Worm (Caenorhabditis elegans): ENCODE results near the gene VF13D12L.3.
A peak's percentile ranks its signal among the peaks of the same experiment; 100 is the strongest.

VF13D12L.3 gene

DNA sequence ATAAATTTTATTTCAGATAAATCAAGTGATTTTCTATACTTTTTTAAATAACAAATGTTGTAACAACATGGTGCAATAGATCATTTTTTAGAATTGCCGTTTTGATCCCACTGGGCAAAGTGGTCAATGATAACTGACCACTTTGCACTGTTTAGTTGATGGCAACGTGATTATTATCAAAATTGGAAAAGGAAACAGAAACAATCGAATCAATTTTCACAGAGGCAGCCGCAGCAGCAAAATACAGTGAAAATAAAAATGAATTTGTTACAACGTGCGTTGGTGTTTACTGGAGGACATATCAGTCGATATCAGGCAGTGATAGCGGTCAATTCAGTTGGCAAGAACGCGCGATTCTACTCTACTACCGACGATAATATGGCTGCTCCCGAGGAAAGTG, at the start of gene VF13D12L.3:
Gene VF13D12L.3, plus strand, starts transcription at position 223 of the 400 bp plus-strand sequence.
- TF ChIP-seq odd-2 (tag; optimal IDR thresholded peaks at IDR 0.05) (no peak), syd-9 (tag; optimal IDR thresholded peaks at IDR 0.05) (no peak), pros-1 (tag; optimal IDR thresholded peaks at IDR 0.05) (no peak), ceh-31 (tag; optimal IDR thresholded peaks at IDR 0.05) (no peak), tbx-7 (tag; optimal IDR thresholded peaks at IDR 0.05) (no peak), sox-2 (GFP tag; IDR thresholded peaks at IDR 0.05) (no peak)

DNA sequence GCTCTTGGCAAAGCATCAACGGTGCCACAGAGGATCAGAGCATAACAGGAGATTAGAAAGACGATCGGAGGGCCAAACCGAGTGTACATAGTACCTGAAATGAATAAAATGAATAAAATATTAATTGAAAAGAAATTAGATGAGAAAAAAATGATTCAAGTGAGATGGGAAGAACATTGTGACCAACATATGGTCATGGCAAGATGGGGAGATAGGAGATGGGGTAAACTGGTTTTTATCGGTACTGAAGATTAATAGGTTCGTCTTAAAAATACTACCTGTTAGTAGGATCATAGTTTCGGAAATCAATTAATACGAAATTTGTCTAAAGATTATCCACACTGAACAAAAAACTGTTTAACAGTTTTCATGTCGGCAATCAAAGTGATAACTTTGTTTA, 48.7 kb upstream of the VF13D12L.3 start, which contains the start of gene nep-1:
Gene nep-1, minus strand, starts transcription at position 101 of the 400 bp plus-strand sequence.
- TF ChIP-seq hlh-15 (tag; optimal IDR thresholded peaks at IDR 0.05) (no peak), fax-1 (tag; optimal IDR thresholded peaks at IDR 0.05) (no peak), ahr-1 (tag; optimal IDR thresholded peaks at IDR 0.05) (no peak), ceh-19 (GFP tag; optimal IDR thresholded peaks at IDR 0.05) (no peak), ceh-48 (tag; optimal IDR thresholded peaks at IDR 0.05) (no peak), C08G9.2 (tag; optimal IDR thresholded peaks at IDR 0.05) (no peak), tbx-7 (tag; optimal IDR thresholded peaks at IDR 0.05) (no peak), npax-4 (tag; optimal IDR thresholded peaks at IDR 0.05) (no peak), elt-2 (tag; optimal IDR thresholded peaks at IDR 0.05) (no peak), fkh-6 (tag; optimal IDR thresholded peaks at IDR 0.05) (no peak), pha-4 (tag; optimal IDR thresholded peaks at IDR 0.05) (no peak), ttx-3 (tag; optimal IDR thresholded peaks at IDR 0.05) (no peak), hlh-30 (tag; optimal IDR thresholded peaks at IDR 0.05; ENCODE audit: insufficient read depth) (no peak), hlh-13 (GFP tag; optimal IDR thresholded peaks at IDR 0.05) (no peak), Y22D7AL.16 (tag; optimal IDR thresholded peaks at IDR 0.05) (no peak), dve-1 (tag; optimal IDR thresholded peaks at IDR 0.05) (no peak)

DNA sequence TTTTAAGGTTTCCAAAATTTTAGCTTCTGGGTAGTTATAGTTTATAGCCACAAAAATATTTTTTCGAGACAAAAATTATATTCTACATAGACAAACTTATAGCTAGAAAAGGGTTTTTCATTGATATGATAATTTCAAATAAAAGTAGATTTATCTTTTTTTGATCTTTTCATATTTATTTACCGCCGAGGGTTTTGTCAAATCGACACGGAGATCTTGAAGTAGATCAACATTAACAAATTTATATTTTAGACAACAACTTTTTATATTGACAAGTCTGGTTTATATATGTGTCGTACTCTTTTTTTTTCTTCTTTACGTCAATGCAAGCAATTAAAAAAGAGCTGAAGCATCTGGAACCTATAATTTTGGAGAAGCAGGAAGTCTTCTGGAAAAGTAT, 47.0 kb upstream of the VF13D12L.3 start:
- TF ChIP-seq hlh-6 (tag; optimal IDR thresholded peaks at IDR 0.05) (no peak), dmd-4 (tag; optimal IDR thresholded peaks at IDR 0.05; ENCODE audit: borderline replicate concordance) (no peak), ceh-19 (GFP tag; optimal IDR thresholded peaks at IDR 0.05) (no peak), npax-4 (tag; optimal IDR thresholded peaks at IDR 0.05) (no peak), ceh-18 (tag; optimal IDR thresholded peaks at IDR 0.05) (no peak), C08G9.2 (tag; optimal IDR thresholded peaks at IDR 0.05) (no peak), C38D4.7 (GFP tag; optimal IDR thresholded peaks at IDR 0.05) (no peak), ceh-45 (GFP tag; IDR thresholded peaks at IDR 0.05) (no peak), ceh-48 (tag; optimal IDR thresholded peaks at IDR 0.05) (no peak), ceh-6 (GFP tag; optimal IDR thresholded peaks at IDR 0.05) (no peak), dve-1 (tag; optimal IDR thresholded peaks at IDR 0.05) (no peak)

DNA sequence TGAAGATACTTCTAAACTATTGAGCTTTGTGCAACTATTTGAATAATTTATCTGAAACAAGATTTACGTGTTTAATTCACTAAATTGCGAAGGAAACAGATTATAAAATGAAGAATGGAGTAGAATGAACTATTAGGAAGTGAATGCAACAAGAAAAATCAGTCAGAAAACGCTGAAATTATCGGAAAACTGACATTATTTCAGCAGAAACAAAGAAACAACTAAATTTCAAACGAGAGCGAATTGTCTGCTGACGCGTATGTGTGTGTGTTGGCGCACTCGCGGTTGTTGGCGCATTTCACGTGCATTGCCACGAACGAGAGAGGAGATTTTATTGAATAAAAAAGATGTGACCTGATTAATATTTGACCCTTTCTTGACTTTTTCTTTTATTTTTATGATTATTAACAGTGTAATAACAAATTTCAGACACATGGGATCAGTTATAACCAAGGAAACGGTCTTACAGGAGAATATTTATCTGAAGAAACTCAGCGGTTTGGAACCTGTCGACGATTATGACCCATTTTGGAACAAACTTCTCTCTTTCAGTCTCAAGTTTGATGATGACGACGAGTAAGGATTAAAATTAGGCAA, 29.8 kb upstream of the VF13D12L.3 start, which contains the start of the genes trr-1 and C47D12.2:
Gene trr-1, minus strand, starts transcription at position 51 of the 597 bp plus-strand sequence.
Gene C47D12.2, plus strand, starts transcription at position 430 of the 597 bp plus-strand sequence.
- no peak for TF ChIP-seq fkh-6 (tag; optimal IDR thresholded peaks at IDR 0.05)
- TF ChIP-seq elt-4 (tag; optimal IDR thresholded peaks at IDR 0.05), result no peak
- TF ChIP-seq npax-4 (tag; optimal IDR thresholded peaks at IDR 0.05), result no peak
- no peak for TF ChIP-seq unc-3 (GFP tag; conservative IDR thresholded peaks at IDR 0.05)
- peak; percentile 7 for TF ChIP-seq unc-3 (tag; optimal IDR thresholded peaks at IDR 0.05)
- TF ChIP-seq ceh-31 (tag; optimal IDR thresholded peaks at IDR 0.05), result no peak
- no peak for TF ChIP-seq unc-55 (GFP tag; optimal IDR thresholded peaks at IDR 0.05)
- no peak for TF ChIP-seq nhr-232 (tag; optimal IDR thresholded peaks at IDR 0.05)
- no peak for TF ChIP-seq che-1 (tag; optimal IDR thresholded peaks at IDR 0.05)
- TF ChIP-seq ceh-14 (tag; optimal IDR thresholded peaks at IDR 0.05), result peak; percentile 34
- peak; percentile 1 for TF ChIP-seq sdc-2 (tag; optimal IDR thresholded peaks at IDR 0.05)
- no peak for TF ChIP-seq syd-9 (tag; optimal IDR thresholded peaks at IDR 0.05)
- no peak for TF ChIP-seq ceh-30 (tag; optimal IDR thresholded peaks at IDR 0.05)
- TF ChIP-seq zip-5 (tag; optimal IDR thresholded peaks at IDR 0.05), result no peak
- no peak for TF ChIP-seq hlh-8 (tag; optimal IDR thresholded peaks at IDR 0.05)
- peak; percentile 29 for TF ChIP-seq madf-2 (tag; optimal IDR thresholded peaks at IDR 0.05)
- no peak for TF ChIP-seq F13H6.1 (tag; optimal IDR thresholded peaks at IDR 0.05)
- no peak for TF ChIP-seq pqm-1 (tag; optimal IDR thresholded peaks at IDR 0.05)
- no peak for TF ChIP-seq fkh-10 (GFP tag; optimal IDR thresholded peaks at IDR 0.05)
- peak; percentile 57 for TF ChIP-seq hlh-30 (tag; optimal IDR thresholded peaks at IDR 0.05; ENCODE audit: insufficient read depth)
- TF ChIP-seq sox-4 (tag; optimal IDR thresholded peaks at IDR 0.05), result no peak
- no peak for TF ChIP-seq hlh-13 (GFP tag; optimal IDR thresholded peaks at IDR 0.05)
- no peak for TF ChIP-seq T23F11.4 (GFP tag; optimal IDR thresholded peaks at IDR 0.05)
- TF ChIP-seq tbx-2 (tag; optimal IDR thresholded peaks at IDR 0.05), result peak; percentile 48
- peak; percentile 69 for TF ChIP-seq unc-42 (tag; optimal IDR thresholded peaks at IDR 0.05)
- TF ChIP-seq ceh-48 (tag; optimal IDR thresholded peaks at IDR 0.05), result no peak
- TF ChIP-seq Y22D7AL.16 (tag; optimal IDR thresholded peaks at IDR 0.05), result no peak

Measured in whole organism, late embryonic.